Worm (Caenorhabditis elegans) whole organism, mixed stage, embryonic: ENCODE results near the gene T22C8.1.

Source experiments
- blmp-1 ChIP-seq: fragments of 150-350 bp; optimal IDR thresholded peaks from 2 replicates; lab custom pipeline; 2014; ENCODE audit warnings: missing biosample characterization, missing genetic modification characterization
- zip-8 ChIP-seq: fragments of 150-350 bp; optimal IDR thresholded peaks from 2 replicates; lab custom pipeline; 2014; ENCODE audit warnings: missing biosample characterization, missing genetic modification characterization

The T22C8.1 gene

ce11 chrII:8661539-8661938, 49.0 kb downstream of the T22C8.1 start, which contains the start of the genes piga-1 and eif-2Bepsilon:
Gene piga-1, minus strand, starts transcription at chrII:8661712.
Gene eif-2Bepsilon, plus strand, starts transcription at chrII:8661869.
- peak; percentile 56 for TF ChIP-seq zip-8 (tag; lab: Kevin White, UChicago)
- no peak for TF ChIP-seq blmp-1 (tag; lab: Kevin White, UChicago)
- TF ChIP-seq, all 35 proteins: peak for 1
